Fruit fly (Drosophila melanogaster) whole organism, embryonic: ENCODE results near the gene CG17233.

ENCODE experiments used
- B-H1 ChIP-seq: fragments of 200-800 bp; sonication (Bioruptor generic); IDR thresholded peaks from 3 replicates; pipeline ENCODE4 v1.3.6; 2022; ENCODE audit warnings: missing biosample characterization, missing genetic modification characterization
- CG10209 ChIP-seq: fragments of 200-800 bp; sonication (Bioruptor generic); optimal IDR thresholded peaks from 3 replicates; lab custom pipeline; 2017; ENCODE audit warnings: missing biosample characterization, mild to moderate bottlenecking, missing genetic modification characterization, missing genetic modification reagents
- CG11247 ChIP-seq: fragments of 200-800 bp; sonication (Bioruptor generic); IDR thresholded peaks from 2 replicates; pipeline ENCODE4 v1.3.6; 2022; ENCODE audit warnings: missing biosample characterization, missing genetic modification characterization
- CG11456 ChIP-seq: fragments of 200-800 bp; sonication (Bioruptor generic); IDR thresholded peaks from 3 replicates; pipeline ENCODE4 v1.3.6; 2022; ENCODE audit warnings: missing biosample characterization, missing genetic modification characterization
- CG12219 ChIP-seq: fragments of 200-800 bp; sonication (Bioruptor generic); optimal IDR thresholded peaks from 3 replicates; lab custom pipeline; 2018; ENCODE audit warnings: missing biosample characterization, mild to moderate bottlenecking, missing genetic modification characterization
- CG12236 ChIP-seq: fragments of 200-800 bp; sonication (Bioruptor generic); optimal IDR thresholded peaks from 2 replicates; lab custom pipeline; 2016; ENCODE audit warnings: missing biosample characterization, missing genetic modification characterization
- CG12942 ChIP-seq: fragments of 200-800 bp; sonication (Bioruptor generic); optimal IDR thresholded peaks from 3 replicates; lab custom pipeline; 2016; ENCODE audit warnings: missing biosample characterization, missing genetic modification characterization
- CG1529 ChIP-seq: fragments of 200-800 bp; sonication (Bioruptor generic); optimal IDR thresholded peaks from 3 replicates; lab custom pipeline; 2018; ENCODE audit warnings: missing biosample characterization, missing genetic modification characterization
- CG15601 ChIP-seq: fragments of 200-800 bp; sonication (Bioruptor generic); optimal IDR thresholded peaks from 3 replicates; lab custom pipeline; 2019; ENCODE audit warnings: missing biosample characterization, mild to moderate bottlenecking, missing genetic modification characterization, moderate library complexity
- CG16815 ChIP-seq: fragments of 200-800 bp; sonication (Bioruptor generic); optimal IDR thresholded peaks from 3 replicates; lab custom pipeline; 2017; ENCODE audit warnings: missing biosample characterization, mild to moderate bottlenecking, missing genetic modification characterization
- CG17361 ChIP-seq: fragments of 200-800 bp; sonication (Bioruptor generic); IDR thresholded peaks from 3 replicates; pipeline ENCODE4 v1.3.6; 2022; ENCODE audit warnings: missing biosample characterization, missing genetic modification characterization
- CG17802 ChIP-seq: fragments of 200-800 bp; sonication (Bioruptor generic); optimal IDR thresholded peaks from 2 replicates; lab custom pipeline; 2018; ENCODE audit warnings: missing biosample characterization, mild to moderate bottlenecking, missing genetic modification characterization, moderate library complexity
- CG2875 ChIP-seq: fragments of 200-800 bp; sonication (Bioruptor generic); optimal IDR thresholded peaks from 2 replicates; lab custom pipeline; 2017; ENCODE audit warnings: missing biosample characterization, mild to moderate bottlenecking, missing genetic modification characterization, missing genetic modification reagents
- CG32532 ChIP-seq: fragments of 200-800 bp; sonication (Bioruptor generic); IDR thresholded peaks from 2 replicates; pipeline ENCODE4 v1.3.6; 2022; ENCODE audit warnings: missing biosample characterization, missing genetic modification characterization
- CG33213 ChIP-seq: fragments of 200-800 bp; sonication (Bioruptor generic); optimal IDR thresholded peaks from 3 replicates; lab custom pipeline; 2016; ENCODE audit warnings: missing biosample characterization, missing genetic modification characterization
- CG4707 ChIP-seq: fragments of 200-800 bp; sonication (Bioruptor generic); optimal IDR thresholded peaks from 2 replicates; lab custom pipeline; 2018; ENCODE audit warnings: missing biosample characterization, mild to moderate bottlenecking, missing genetic modification characterization, moderate library complexity
- CG6272 ChIP-seq: fragments of 200-800 bp; sonication (Bioruptor generic); IDR thresholded peaks from 2 replicates; pipeline ENCODE4 v1.3.6; 2022; ENCODE audit warnings: missing biosample characterization, missing genetic modification characterization
- CG6689 ChIP-seq: fragments of 200-800 bp; sonication (Bioruptor generic); IDR thresholded peaks from 2 replicates; pipeline ENCODE4 v1.3.6; 2022; ENCODE audit warnings: missing biosample characterization, missing genetic modification characterization
- CG8478 ChIP-seq: fragments of >200 bp; optimal IDR thresholded peaks from 2 replicates; lab custom pipeline; 2018
- CG9797 ChIP-seq: fragments of 200-800 bp; sonication (Bioruptor generic); optimal IDR thresholded peaks from 3 replicates; lab custom pipeline; 2018; ENCODE audit warnings: missing biosample characterization, mild to moderate bottlenecking, missing genetic modification characterization
- Deaf1 ChIP-seq: fragments of 200-800 bp; optimal IDR thresholded peaks from 3 replicates; lab custom pipeline; 2019; ENCODE audit warnings: missing biosample characterization, mild to moderate bottlenecking, missing genetic modification characterization, moderate library complexity
- Ets97D ChIP-seq: fragments of 200-800 bp; sonication (Bioruptor generic); optimal IDR thresholded peaks from 3 replicates; lab custom pipeline; 2016; ENCODE audit warnings: missing biosample characterization, missing genetic modification characterization
- HHEX ChIP-seq: fragments of 200-800 bp; sonication (Bioruptor generic); optimal IDR thresholded peaks from 3 replicates; lab custom pipeline; 2017; ENCODE audit warnings: missing biosample characterization, mild to moderate bottlenecking, missing genetic modification characterization, missing genetic modification reagents
- Hr3 ChIP-seq: fragments of 200-800 bp; sonication (Bioruptor generic); optimal IDR thresholded peaks from 3 replicates; lab custom pipeline; 2016; ENCODE audit warnings: missing biosample characterization, missing genetic modification characterization
- MBD-R2 ChIP-seq: fragments of 200-800 bp; sonication (Bioruptor generic); IDR thresholded peaks from 2 replicates; pipeline ENCODE4 v1.3.6; 2022; ENCODE audit warnings: missing biosample characterization, missing genetic modification characterization
- Mad ChIP-seq: fragments of 200-800 bp; sonication (Bioruptor generic); optimal IDR thresholded peaks from 2 replicates; lab custom pipeline; 2016; ENCODE audit warnings: missing biosample characterization, missing genetic modification characterization
- Meics ChIP-seq: fragments of 200-800 bp; sonication (Bioruptor generic); optimal IDR thresholded peaks from 2 replicates; lab custom pipeline; 2017; ENCODE audit warnings: missing biosample characterization, mild to moderate bottlenecking, missing genetic modification characterization
- NFAT ChIP-seq: fragments of 200-800 bp; sonication (Bioruptor generic); IDR thresholded peaks from 2 replicates; pipeline ENCODE4 v1.3.6; 2022; ENCODE audit warnings: missing biosample characterization, missing genetic modification characterization
- Ptx1 ChIP-seq: fragments of 200-800 bp; sonication (Bioruptor generic); IDR thresholded peaks from 2 replicates; pipeline ENCODE4 v1.3.6; 2022; ENCODE audit warnings: missing biosample characterization, missing genetic modification characterization
- Rx ChIP-seq: fragments of 200-800 bp; sonication (Bioruptor generic); IDR thresholded peaks from 2 replicates; pipeline ENCODE4 v1.3.6; 2022; ENCODE audit warnings: missing biosample characterization, missing genetic modification characterization
- Six4 ChIP-seq: fragments of 200-800 bp; sonication (Bioruptor generic); optimal IDR thresholded peaks from 2 replicates; lab custom pipeline; 2016; ENCODE audit warnings: missing biosample characterization, missing genetic modification characterization
- Sox102F ChIP-seq: fragments of 200-800 bp; sonication (Bioruptor generic); optimal IDR thresholded peaks from 2 replicates; lab custom pipeline; 2018; ENCODE audit warnings: missing biosample characterization, mild to moderate bottlenecking, missing genetic modification characterization, moderate library complexity
- aop ChIP-seq: fragments of 200-800 bp; sonication (Bioruptor generic); IDR thresholded peaks from 2 replicates; pipeline ENCODE4 v1.3.6; 2022; ENCODE audit warnings: missing biosample characterization, missing genetic modification characterization
- bowl ChIP-seq: fragments of 200-800 bp; sonication (Bioruptor generic); IDR thresholded peaks from 2 replicates; pipeline ENCODE4 v1.3.6; 2022; ENCODE audit warnings: missing biosample characterization, missing genetic modification characterization
- chinmo ChIP-seq: fragments of 200-800 bp; sonication (Bioruptor generic); IDR thresholded peaks from 4 replicates; pipeline ENCODE4 v1.3.6; 2022; ENCODE audit warnings: missing biosample characterization, missing genetic modification characterization; ENCODE audit not compliant: partially characterized antibody
- dati ChIP-seq: fragments of 200-800 bp; sonication (Bioruptor generic); IDR thresholded peaks from 2 replicates; pipeline ENCODE4 v1.3.6; 2022; ENCODE audit warnings: missing biosample characterization, missing genetic modification characterization
- emc ChIP-seq: fragments of 200-800 bp; sonication (Bioruptor generic); optimal IDR thresholded peaks from 2 replicates; lab custom pipeline; 2016; ENCODE audit warnings: missing biosample characterization, missing genetic modification characterization
- esg ChIP-seq: fragments of 200-800 bp; sonication (Bioruptor generic); conservative IDR thresholded peaks from 2 replicates; pipeline ENCODE4 v1.3.6; 2022; ENCODE audit warnings: missing biosample characterization, missing genetic modification characterization
- ewg ChIP-seq: fragments of 200-800 bp; sonication (Bioruptor generic); optimal IDR thresholded peaks from 3 replicates; lab custom pipeline; 2017; ENCODE audit warnings: mild to moderate bottlenecking, missing biosample characterization, missing genetic modification reagents, missing genetic modification characterization
- gsb ChIP-seq: fragments of 200-800 bp; sonication (Bioruptor generic); IDR thresholded peaks from 2 replicates; pipeline ENCODE4 v1.3.6; 2022; ENCODE audit warnings: missing biosample characterization, missing genetic modification characterization
- ken ChIP-seq: fragments of 200-800 bp; sonication (Bioruptor generic); IDR thresholded peaks from 3 replicates; pipeline ENCODE4 v1.3.6; 2022; ENCODE audit warnings: missing biosample characterization, missing genetic modification characterization
- pnt ChIP-seq: fragments of 200-800 bp; sonication (Bioruptor generic); optimal IDR thresholded peaks from 3 replicates; lab custom pipeline; 2016; ENCODE audit warnings: missing biosample characterization, missing genetic modification characterization
- row ChIP-seq: fragments of 200-800 bp; sonication (Bioruptor generic); IDR thresholded peaks from 3 replicates; pipeline ENCODE4 v1.3.6; 2022; ENCODE audit warnings: missing biosample characterization, missing genetic modification characterization
- sc ChIP-seq, 3 experiments: fragments of >200 bp in 2 of 3; fragments of 200-800 bp in 1 of 3; sonication (Bioruptor generic) in 1 of 3; optimal IDR thresholded peaks; 2 replicates in 2 of 3; 3 replicates in 1 of 3; lab custom pipeline; 2017; ENCODE audit warnings: mild to moderate bottlenecking in 1 of 3, missing biosample characterization in 1 of 3, missing genetic modification characterization in 1 of 3, missing genetic modification reagents in 1 of 3
- sd ChIP-seq: fragments of 200-800 bp; sonication (Bioruptor generic); optimal IDR thresholded peaks from 3 replicates; lab custom pipeline; 2018; ENCODE audit warnings: missing biosample characterization, mild to moderate bottlenecking, missing genetic modification characterization, moderate library complexity
- sens ChIP-seq: fragments of 200-800 bp; sonication (Bioruptor generic); peaks from one replicate; lab custom pipeline; 2016; ENCODE audit warnings: missing biosample characterization, missing genetic modification characterization
- ssp ChIP-seq: fragments of 200-800 bp; sonication (Bioruptor generic); IDR thresholded peaks from 2 replicates; pipeline ENCODE4 v1.3.6; 2022; ENCODE audit warnings: missing biosample characterization, missing genetic modification characterization
- tna ChIP-seq: fragments of 200-800 bp; sonication (Bioruptor generic); IDR thresholded peaks from 2 replicates; pipeline ENCODE4 v1.3.6; 2022; ENCODE audit warnings: missing biosample characterization, missing genetic modification characterization; ENCODE audit not compliant: partially characterized antibody
- usp ChIP-seq: fragments of >200 bp; optimal IDR thresholded peaks from 2 replicates; lab custom pipeline; 2017; ENCODE audit warnings: missing biosample characterization, missing genetic modification characterization
- vfl ChIP-seq: fragments of 200-800 bp; sonication (Bioruptor generic); optimal IDR thresholded peaks from 2 replicates; lab custom pipeline; 2016; ENCODE audit warnings: missing biosample characterization, missing genetic modification characterization
- vvl ChIP-seq: fragments of 200-800 bp; sonication (Bioruptor generic); IDR thresholded peaks from 2 replicates; pipeline ENCODE4 v1.3.6; 2022; ENCODE audit warnings: missing biosample characterization, missing genetic modification characterization

Gene CG17233

DNA sequence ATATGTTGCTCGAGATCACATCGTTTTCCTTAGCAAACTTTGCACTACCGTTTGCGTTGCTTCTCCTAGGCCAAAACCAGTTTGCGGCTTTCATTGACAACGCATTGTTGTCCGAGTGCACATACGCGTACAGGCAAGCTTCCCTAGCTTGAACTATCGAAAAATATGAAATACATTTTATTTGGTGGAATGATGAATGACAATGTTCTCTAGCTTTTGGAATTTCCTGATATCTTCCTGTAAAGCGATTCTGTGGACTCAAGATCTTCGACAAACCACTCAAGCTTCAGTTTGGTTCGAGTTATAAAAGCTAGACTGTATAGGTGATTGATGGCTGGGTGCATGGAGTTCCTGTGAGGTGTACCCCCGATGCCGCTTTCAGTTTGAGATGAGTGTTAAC, 45.8 kb downstream of the CG17233 start (continued):
- TF ChIP-seq Ptx1 (GFP tag; lab: Robert Waterston, UW) (peak; percentile 79), CG12219 (GFP tag; lab: Kevin White, UChicago) (peak; percentile 65), B-H1 (GFP tag; lab: Robert Waterston, UW) (peak; percentile 50; the same call in 2 of the 3 replicates), CG11247 (GFP tag; lab: Robert Waterston, UW) (peak; percentile 52; the same call in 1 of the 2 replicates), row (GFP tag; lab: Robert Waterston, UW) (peak; percentile 74), CG6689 (peak; percentile 69), CG6272 (peak; percentile 59; the same call in 1 of the 2 replicates), vfl (GFP tag; lab: Kevin White, UChicago) (no peak), Six4 (GFP tag; lab: Kevin White, UChicago) (peak; percentile 68), sd (tag; lab: Kevin White, UChicago) (peak; percentile 11), CG32532 (GFP tag; lab: Robert Waterston, UW) (0 out of 2 replicates have a peak, but pooled peaks have one; percentile 23), Ets97D (GFP tag; lab: Kevin White, UChicago) (no peak), CG9797 (no peak), CG12942 (GFP tag; lab: Kevin White, UChicago) (peak; percentile 26), CG17361 (GFP tag; lab: Robert Waterston, UW) (peak; percentile 82), chinmo (GFP tag; lab: Robert Waterston, UW) (0 out of 4 replicates have a peak, but pooled peaks have one; percentile 56), tna (GFP tag; lab: Robert Waterston, UW) (no peak), MBD-R2 (GFP tag; lab: Robert Waterston, UW) (0 out of 2 replicates have a peak, but pooled peaks have one; percentile 14), CG12236 (peak; percentile 25), esg (GFP tag; lab: Robert Waterston, UW) (peak; percentile 63), ewg (GFP tag; lab: Kevin White, UChicago) (peak; percentile 35), Mad (GFP tag; lab: Kevin White, UChicago) (no peak), gsb (no peak), usp (no peak), pnt (peak; percentile 75), NFAT (GFP tag; lab: Robert Waterston, UW) (peak; percentile 31; the same call in 1 of the 2 replicates), CG17802 (tag; lab: Kevin White, UChicago) (peak; percentile 52), Rx (GFP tag; lab: Robert Waterston, UW) (peak; percentile 66), Sox102F (GFP tag; lab: Kevin White, UChicago) (peak; percentile 79), CG10209 (GFP tag; lab: Kevin White, UChicago) (peak; percentile 45), aop (GFP tag; lab: Robert Waterston, UW) (no peak), Hr3 (GFP tag; lab: Kevin White, UChicago) (peak; percentile 31), emc (no peak), dati (GFP tag; lab: Robert Waterston, UW) (peak; percentile 57; the same call in 1 of the 2 replicates), Meics (peak; percentile 13), CG33213 (GFP tag; lab: Kevin White, UChicago) (peak; percentile 39), ssp (GFP tag; lab: Robert Waterston, UW) (peak; percentile 59), sens (GFP tag; lab: Kevin White, UChicago) (peak; percentile 90), HHEX (GFP tag; lab: Kevin White, UChicago) (peak; percentile 45), Deaf1 (tag; lab: Kevin White, UChicago) (peak; percentile 14), sc (optimal IDR thresholded peaks at IDR 0.05; lab: Kevin White, UChicago) (no peak), sc (GFP tag; optimal IDR thresholded peaks at IDR 0.05; lab: Kevin White, UChicago) (peak; percentile 4), CG11456 (GFP tag; lab: Robert Waterston, UW) (0 out of 3 replicates have a peak, but pooled peaks have one; percentile 50), CG4707 (GFP tag; lab: Kevin White, UChicago) (peak; percentile 41), CG8478 (no peak), CG1529 (GFP tag; lab: Kevin White, UChicago) (peak; percentile 31), ken (GFP tag; lab: Robert Waterston, UW) (peak; percentile 74), CG16815 (peak; percentile 0), bowl (GFP tag; lab: Robert Waterston, UW) (no peak), CG2875 (GFP tag; lab: Kevin White, UChicago) (no peak), CG15601 (tag; lab: Kevin White, UChicago) (peak; percentile 50), vvl (peak; percentile 80)
